Worm (Caenorhabditis elegans) whole organism, L1 larva: ENCODE data around the gene srx-60.

Experiments used
- C04F5.9 ChIP-seq: sonication (generic microtip); optimal IDR thresholded peaks from 2 replicates; lab custom pipeline; 2016; ENCODE audit warnings: missing genetic modification characterization, missing compliant biosample characterization
- C34B4.2 ChIP-seq: sonication (generic microtip); optimal IDR thresholded peaks from 2 replicates; lab custom pipeline; 2017; ENCODE audit warnings: mild to moderate bottlenecking, missing genetic modification characterization, missing compliant biosample characterization
- Y116A8C.19 ChIP-seq: sonication (generic microtip); optimal IDR thresholded peaks from 2 replicates; lab custom pipeline; 2016; ENCODE audit warnings: missing compliant biosample characterization, missing genetic modification characterization, borderline replicate concordance
- aha-1 ChIP-seq: fragments of 150-350 bp; optimal IDR thresholded peaks from 2 replicates; lab custom pipeline; 2014; ENCODE audit warnings: missing biosample characterization, missing genetic modification characterization
- alr-1 ChIP-seq: fragments of 200-800 bp; sonication (Bioruptor generic); optimal IDR thresholded peaks from 2 replicates; lab custom pipeline; 2018; ENCODE audit warnings: borderline replicate concordance, mild to moderate bottlenecking, missing genetic modification characterization, missing compliant biosample characterization
- ama-1 ChIP-seq: fragments of 150-350 bp; optimal IDR thresholded peaks from 2 replicates; lab custom pipeline; 2014
- blmp-1 ChIP-seq: fragments of 150-350 bp; optimal IDR thresholded peaks from 2 replicates; lab custom pipeline; 2014; ENCODE audit warnings: missing biosample characterization, missing genetic modification characterization
- ceh-63 ChIP-seq: fragments of 200-800 bp; sonication (Bioruptor generic); optimal IDR thresholded peaks from 2 replicates; lab custom pipeline; 2018; ENCODE audit warnings: mild to moderate bottlenecking, missing genetic modification characterization, missing compliant biosample characterization
- ceh-8 ChIP-seq: fragments of 200-800 bp; sonication (Bioruptor generic); optimal IDR thresholded peaks from 2 replicates; lab custom pipeline; 2018; ENCODE audit warnings: mild to moderate bottlenecking, missing genetic modification characterization, moderate library complexity, missing compliant biosample characterization
- ceh-82 ChIP-seq, 3 experiments: fragments of 150-350 bp in 1 of 3; sonication (generic microtip) in 2 of 3; optimal IDR thresholded peaks; 2 replicates each; lab custom pipeline; 2014 to 2017; ENCODE audit warnings: missing biosample characterization in 3 of 3, missing genetic modification characterization in 3 of 3
- ces-1 ChIP-seq: fragments of 150-350 bp; optimal IDR thresholded peaks from 2 replicates; lab custom pipeline; 2014; ENCODE audit warnings: missing biosample characterization, missing genetic modification reagents, missing genetic modification characterization
- dsc-1 ChIP-seq: sonication (generic microtip); optimal IDR thresholded peaks from 2 replicates; lab custom pipeline; 2016; ENCODE audit warnings: mild to moderate bottlenecking, missing genetic modification characterization, missing compliant biosample characterization
- efl-1 ChIP-seq, 4 experiments: fragments of 150-350 bp; optimal IDR thresholded peaks in 3 of 4; peaks in 1 of 4; 1 replicate in 1 of 4; 2 replicates in 3 of 4; lab custom pipeline; 2014; ENCODE audit warnings: missing biosample characterization in 2 of 4, missing genetic modification characterization in 2 of 4, missing genetic modification reagents in 2 of 4
- egl-13 ChIP-seq: sonication (generic microtip); optimal IDR thresholded peaks from 2 replicates; lab custom pipeline; 2016; ENCODE audit warnings: missing genotype, missing genetic modification reagents, missing genetic modification characterization, missing compliant biosample characterization
- elt-2 ChIP-seq: sonication (generic microtip); optimal IDR thresholded peaks from 2 replicates; lab custom pipeline; 2016; ENCODE audit warnings: missing genetic modification characterization, mild to moderate bottlenecking, inconsistent platforms, missing compliant biosample characterization, missing genetic modification reagents
- elt-3 ChIP-seq, 6 experiments: fragments of 150-350 bp in 1 of 6; sonication (generic microtip); optimal IDR thresholded peaks; 2 replicates each; lab custom pipeline; 2017 to 2018; ENCODE audit warnings: missing biosample characterization in 6 of 6, missing genetic modification characterization in 6 of 6, inconsistent platforms in 1 of 6
- ets-5 ChIP-seq: fragments of 200-800 bp; sonication (Bioruptor generic); IDR thresholded peaks from 2 replicates; pipeline ENCODE4 v1.3.6; 2022; ENCODE audit warnings: missing genetic modification characterization, missing compliant biosample characterization
- fkh-8 ChIP-seq: sonication (generic microtip); optimal IDR thresholded peaks from 2 replicates; lab custom pipeline; 2016; ENCODE audit warnings: mild to moderate bottlenecking, missing genetic modification characterization, missing compliant biosample characterization
- fos-1 ChIP-seq: fragments of 150-350 bp; optimal IDR thresholded peaks from 2 replicates; lab custom pipeline; 2014; ENCODE audit warnings: missing biosample characterization, missing genetic modification characterization
- grh-1 ChIP-seq: fragments of 200-800 bp; sonication (Bioruptor generic); IDR thresholded peaks from 2 replicates; pipeline ENCODE4 v1.3.6; 2022; ENCODE audit warnings: missing genetic modification reagents, missing genetic modification characterization, missing compliant biosample characterization
- isw-1 ChIP-seq: fragments of 200-800 bp; sonication (Bioruptor generic); IDR thresholded peaks from 2 replicates; pipeline ENCODE4 v1.3.6; 2022; ENCODE audit warnings: missing genetic modification characterization, missing compliant biosample characterization
- lin-13 ChIP-seq: fragments of 150-350 bp; optimal IDR thresholded peaks from 2 replicates; lab custom pipeline; 2014; ENCODE audit warnings: missing biosample characterization, missing genetic modification reagents, missing genetic modification characterization
- lin-35 ChIP-seq, 2 experiments: fragments of 150-350 bp; optimal IDR thresholded peaks; 2 replicates each; lab custom pipeline; 2014; ENCODE audit warnings: missing biosample characterization in 2 of 2, missing genetic modification characterization in 2 of 2, missing genetic modification reagents in 2 of 2
- mdl-1 ChIP-seq, 2 experiments: fragments of 150-350 bp; optimal IDR thresholded peaks; 2 replicates each; lab custom pipeline; 2014 to 2017; ENCODE audit warnings: missing biosample characterization in 2 of 2, missing genetic modification characterization in 2 of 2, inconsistent platforms in 1 of 2
- nhr-12 ChIP-seq: sonication (generic microtip); optimal IDR thresholded peaks from 2 replicates; lab custom pipeline; 2017; ENCODE audit warnings: missing biosample characterization, missing genetic modification characterization
- nhr-19 ChIP-seq: fragments of 200-800 bp; sonication (Bioruptor generic); conservative IDR thresholded peaks from 2 replicates; pipeline ENCODE4 v1.3.6; 2022; ENCODE audit warnings: missing genetic modification characterization, missing compliant biosample characterization
- nhr-20 ChIP-seq: sonication (generic microtip); optimal IDR thresholded peaks from 2 replicates; lab custom pipeline; 2016; ENCODE audit warnings: mild to moderate bottlenecking, missing genetic modification characterization, missing compliant biosample characterization
- nhr-237 ChIP-seq: fragments of 150-350 bp; optimal IDR thresholded peaks from 2 replicates; lab custom pipeline; 2014; ENCODE audit warnings: missing biosample characterization, missing genetic modification characterization
- nhr-77 ChIP-seq: fragments of 150-350 bp; optimal IDR thresholded peaks from 2 replicates; lab custom pipeline; 2014; ENCODE audit warnings: missing biosample characterization, missing genetic modification characterization
- pag-3 ChIP-seq: sonication (generic microtip); optimal IDR thresholded peaks from 2 replicates; lab custom pipeline; 2017; ENCODE audit warnings: missing genetic modification characterization, mild to moderate bottlenecking, missing compliant biosample characterization, antibody characterized with exemption, borderline replicate concordance; ENCODE audit not compliant: insufficient read depth
- pax-3 ChIP-seq: fragments of 200-800 bp; sonication (Bioruptor generic); optimal IDR thresholded peaks from 2 replicates; lab custom pipeline; 2018; ENCODE audit warnings: mild to moderate bottlenecking, missing genetic modification characterization, moderate library complexity, missing compliant biosample characterization
- skn-1 ChIP-seq: fragments of 150-350 bp; optimal IDR thresholded peaks from 2 replicates; lab custom pipeline; 2014; ENCODE audit warnings: missing biosample characterization, missing genetic modification characterization
- snu-23 ChIP-seq: sonication (generic microtip); optimal IDR thresholded peaks from 2 replicates; lab custom pipeline; 2016; ENCODE audit warnings: missing genetic modification characterization, missing compliant biosample characterization
- sox-4 ChIP-seq: sonication (generic microtip); optimal IDR thresholded peaks from 2 replicates; lab custom pipeline; 2016; ENCODE audit warnings: missing genetic modification characterization, missing compliant biosample characterization
- sup-37 ChIP-seq: fragments of 200-800 bp; sonication (Bioruptor generic); optimal IDR thresholded peaks from 2 replicates; lab custom pipeline; 2018; ENCODE audit warnings: mild to moderate bottlenecking, missing genetic modification characterization, missing compliant biosample characterization
- tbx-2 ChIP-seq: sonication (generic microtip); optimal IDR thresholded peaks from 2 replicates; lab custom pipeline; 2016; ENCODE audit warnings: missing genetic modification characterization, missing compliant biosample characterization
- tlp-1 ChIP-seq: fragments of 150-350 bp; optimal IDR thresholded peaks from 2 replicates; lab custom pipeline; 2014; ENCODE audit warnings: missing biosample characterization, missing genetic modification characterization
- unc-130 ChIP-seq: fragments of 150-350 bp; optimal IDR thresholded peaks from 2 replicates; lab custom pipeline; 2017; ENCODE audit warnings: missing biosample characterization, missing genetic modification characterization, inconsistent platforms
- unc-98 ChIP-seq: fragments of 200-800 bp; sonication (Bioruptor generic); IDR thresholded peaks from 2 replicates; pipeline ENCODE4 v1.3.6; 2022; ENCODE audit warnings: missing genetic modification characterization, missing compliant biosample characterization
- vab-15 ChIP-seq: sonication (generic microtip); optimal IDR thresholded peaks from 2 replicates; lab custom pipeline; 2017; ENCODE audit warnings: missing genotype, mild to moderate bottlenecking, missing genetic modification characterization, missing compliant biosample characterization
- xbp-1 ChIP-seq: sonication (generic microtip); optimal IDR thresholded peaks from 2 replicates; lab custom pipeline; 2016; ENCODE audit warnings: missing genetic modification characterization, missing compliant biosample characterization
- zag-1 ChIP-seq: fragments of 150-350 bp; optimal IDR thresholded peaks from 2 replicates; lab custom pipeline; 2014; ENCODE audit warnings: missing biosample characterization, missing genetic modification characterization
- ztf-4 ChIP-seq: fragments of 150-350 bp; optimal IDR thresholded peaks from 2 replicates; lab custom pipeline; 2014; ENCODE audit warnings: missing biosample characterization, missing genetic modification characterization

srx-60 gene

DNA sequence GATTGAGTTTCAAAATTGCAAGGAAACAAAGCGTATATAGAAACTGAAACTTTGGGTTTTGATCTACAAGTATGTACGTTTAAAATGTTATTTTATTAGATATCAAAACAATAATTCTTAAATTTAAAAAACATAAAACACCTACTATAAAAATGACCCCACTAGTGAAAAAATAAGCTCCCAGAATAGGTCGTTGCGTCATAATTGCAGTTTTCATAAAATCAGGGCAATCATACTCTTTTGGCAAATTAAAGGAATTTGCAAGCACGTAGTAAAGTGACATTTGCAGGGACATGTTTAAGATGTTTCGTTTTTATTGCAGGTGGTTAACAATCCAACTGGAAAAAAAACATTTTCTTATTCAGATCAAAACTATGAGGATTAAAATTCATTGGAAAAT lies 7.8 kb downstream of the srx-60 start, which contains the start of gene srt-6:
TSS of gene srt-6 (minus strand) at position 295 of the 400 bp plus-strand sequence.
- TF ChIP-seq lin-35 (GFP tag; optimal IDR thresholded peaks at IDR 0.05; lab: Kevin White, UChicago): no peak
- TF ChIP-seq elt-2 (tag; lab: Kevin White, UChicago): no peak
- no peak for TF ChIP-seq nhr-237 (tag; lab: Kevin White, UChicago)
- no peak for TF ChIP-seq fos-1 (tag; lab: Kevin White, UChicago)
- no peak for TF ChIP-seq ceh-8 (GFP tag; lab: Kevin White, UChicago)
- no peak for TF ChIP-seq vab-15 (tag; lab: Kevin White, UChicago)
- no peak for TF ChIP-seq lin-13 (GFP tag; lab: Kevin White, UChicago)
- TF ChIP-seq C04F5.9: no peak
- no peak for TF ChIP-seq nhr-77 (tag; lab: Kevin White, UChicago)
- no peak for TF ChIP-seq unc-130 (tag; lab: Kevin White, UChicago)
- TF ChIP-seq aha-1 (tag; lab: Kevin White, UChicago): no peak
- no peak for TF ChIP-seq pax-3 (tag; lab: Kevin White, UChicago)
- no peak for TF ChIP-seq ceh-63
- TF ChIP-seq dsc-1: no peak
- no peak for TF ChIP-seq pag-3 (tag; lab: Kevin White, UChicago)
- no peak for TF ChIP-seq mdl-1 (tag; optimal IDR thresholded peaks at IDR 0.05; lab: Kevin White, UChicago)
- TF ChIP-seq unc-98: no peak
- no peak for TF ChIP-seq sox-4

DNA sequence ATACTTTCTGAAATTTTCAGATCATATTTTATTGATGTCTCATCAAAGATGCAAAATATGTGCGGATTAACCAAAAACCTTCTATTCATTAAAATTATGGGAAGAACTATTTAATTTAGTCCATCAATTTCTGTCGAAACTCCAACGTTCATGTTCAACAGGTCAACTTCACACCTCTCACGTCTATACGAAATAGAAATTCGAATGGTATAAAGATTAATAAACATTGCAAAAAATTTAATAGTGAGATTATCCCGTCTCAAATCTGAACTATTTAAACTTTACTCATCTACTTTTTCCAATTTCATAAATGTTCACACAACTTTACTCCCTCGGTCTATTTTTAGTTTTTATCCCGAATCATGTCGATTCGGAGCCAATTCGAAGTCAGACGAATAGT lies 8.9 kb downstream of the srx-60 start, which contains the start of gene R13D7.2:
TSS of gene R13D7.2 (plus strand) at position 301 of the 400 bp plus-strand sequence.
- TF ChIP-seq fos-1 (tag; lab: Kevin White, UChicago): no peak
- no peak for TF ChIP-seq tbx-2 (tag; lab: Kevin White, UChicago)
- TF ChIP-seq ztf-4 (tag; lab: Kevin White, UChicago): no peak
- TF ChIP-seq Y116A8C.19 (tag; lab: Kevin White, UChicago): no peak
- TF ChIP-seq unc-98: no peak
- TF ChIP-seq tlp-1 (tag; lab: Kevin White, UChicago): no peak
- no peak for TF ChIP-seq fkh-8 (tag; lab: Kevin White, UChicago)
- no peak for TF ChIP-seq unc-130 (tag; lab: Kevin White, UChicago)
- no peak for TF ChIP-seq zag-1 (tag; lab: Kevin White, UChicago)
- no peak for TF ChIP-seq efl-1 (optimal IDR thresholded peaks at IDR 0.05; lab: Kevin White, UChicago)
- TF ChIP-seq efl-1 (GFP tag; optimal IDR thresholded peaks at IDR 0.05 in 1 of 2; lab: Kevin White, UChicago): no peak
- TF ChIP-seq alr-1: no peak
- no peak for TF ChIP-seq blmp-1 (tag; lab: Kevin White, UChicago)
- no peak for TF ChIP-seq ceh-82 (tag; optimal IDR thresholded peaks at IDR 0.05; lab: Kevin White, UChicago)
- TF ChIP-seq isw-1 (GFP tag; lab: Robert Waterston, UW): no peak
- no peak for TF ChIP-seq xbp-1 (tag; lab: Kevin White, UChicago)
- TF ChIP-seq ces-1 (GFP tag; lab: Kevin White, UChicago): no peak

DNA sequence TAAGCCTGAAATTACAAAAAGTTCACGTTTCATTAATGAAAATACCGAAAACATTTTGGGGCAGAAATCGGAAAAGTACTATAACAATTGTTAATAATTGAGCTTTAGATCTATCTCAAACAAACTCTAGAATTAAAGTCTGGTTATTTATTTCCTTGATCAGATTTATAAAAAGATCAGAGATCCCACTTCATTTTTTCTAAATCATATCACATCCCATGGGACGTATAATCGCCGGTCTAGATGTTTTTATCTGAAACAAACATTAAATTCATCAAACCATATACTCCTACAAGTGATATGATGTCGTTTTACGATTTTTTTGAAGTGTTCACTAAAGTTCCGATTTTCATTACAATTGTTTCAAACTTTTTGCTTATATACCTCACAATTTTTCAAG lies 11.0 kb downstream of the srx-60 start, which contains the start of gene str-41:
TSS of gene str-41 (plus strand) at position 301 of the 400 bp plus-strand sequence.
- TF ChIP-seq efl-1 (optimal IDR thresholded peaks at IDR 0.05; lab: Kevin White, UChicago) (no peak), efl-1 (GFP tag; optimal IDR thresholded peaks at IDR 0.05 in 1 of 2; lab: Kevin White, UChicago) (peak in 1 of 2 experiments; percentile 13), aha-1 (tag; lab: Kevin White, UChicago) (no peak)

DNA sequence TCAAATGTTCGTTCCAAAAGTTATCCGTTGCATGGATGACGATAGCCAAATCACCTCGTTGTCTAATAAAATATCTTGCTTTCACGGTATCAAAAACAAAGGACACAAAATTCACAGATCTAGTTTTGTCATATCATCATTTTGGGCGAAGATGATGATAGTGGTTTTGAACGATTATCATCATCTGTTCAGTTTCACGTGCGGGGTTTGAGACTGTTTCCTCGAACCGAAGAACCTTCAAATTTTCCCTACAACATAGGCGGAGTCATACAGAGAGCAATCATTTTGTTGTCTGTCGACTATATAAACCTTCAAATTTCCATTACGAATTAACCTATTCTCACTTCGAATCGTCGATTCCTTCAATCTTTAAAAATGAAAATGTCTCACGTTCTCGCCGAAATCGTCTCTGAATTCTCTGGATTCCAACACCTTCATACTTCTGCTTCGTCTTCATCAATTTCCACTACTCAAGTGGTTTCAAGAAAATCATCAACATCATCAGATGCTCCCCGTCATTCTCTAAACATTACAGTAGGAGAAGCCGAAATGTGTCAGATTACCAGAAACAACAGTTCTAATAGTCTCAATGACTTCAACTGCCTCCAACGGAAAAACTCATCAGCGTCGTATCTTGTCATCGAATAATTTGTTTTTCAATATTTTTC lies 12.6 kb downstream of the srx-60 start, which contains the start of gene F18E3.11:
TSS of gene F18E3.11 (plus strand) at position 376 of the 668 bp plus-strand sequence.
- no peak for TF ChIP-seq ets-5 (GFP tag; lab: Robert Waterston, UW)
- 0 out of 2 replicates have a peak, but pooled peaks have one; percentile 26 for TF ChIP-seq grh-1 (GFP tag; lab: Robert Waterston, UW)
- no peak for TF ChIP-seq zag-1 (tag; lab: Kevin White, UChicago)
- no peak for TF ChIP-seq lin-13 (GFP tag; lab: Kevin White, UChicago)
- TF ChIP-seq C04F5.9: no peak
- no peak for TF ChIP-seq C34B4.2 (tag; lab: Kevin White, UChicago)
- TF ChIP-seq egl-13 (tag; lab: Kevin White, UChicago): no peak
- TF ChIP-seq snu-23: peak; percentile 69
- no peak for TF ChIP-seq ama-1 (lab: Kevin White, UChicago)
- TF ChIP-seq blmp-1 (tag; lab: Kevin White, UChicago): peak; percentile 67
- TF ChIP-seq nhr-77 (tag; lab: Kevin White, UChicago): no peak
- peak in 1 of 2 experiments; percentile 64 for TF ChIP-seq mdl-1 (tag; optimal IDR thresholded peaks at IDR 0.05; lab: Kevin White, UChicago)
- peak in 1 of 2 experiments; percentile 26 for TF ChIP-seq lin-35 (GFP tag; optimal IDR thresholded peaks at IDR 0.05; lab: Kevin White, UChicago)
- peak; percentile 87 for TF ChIP-seq skn-1 (tag; lab: Kevin White, UChicago)
- TF ChIP-seq Y116A8C.19 (tag; lab: Kevin White, UChicago): no peak
- no peak for TF ChIP-seq pax-3 (tag; lab: Kevin White, UChicago)
- peak; percentile 16 for TF ChIP-seq unc-130 (tag; lab: Kevin White, UChicago)
- TF ChIP-seq nhr-19 (GFP tag; lab: Robert Waterston, UW): peak; percentile 86
- TF ChIP-seq sup-37 (GFP tag; lab: Kevin White, UChicago): no peak
- peak; percentile 47 for TF ChIP-seq tbx-2 (tag; lab: Kevin White, UChicago)
- TF ChIP-seq elt-3 (tag; optimal IDR thresholded peaks at IDR 0.05; lab: Kevin White, UChicago): peak in 3 of 6 experiments; percentile 31 to 88 (median 60)
- TF ChIP-seq nhr-12 (tag; lab: Kevin White, UChicago): no peak
- TF ChIP-seq nhr-20 (tag; lab: Kevin White, UChicago): peak; percentile 88
